Worm (Caenorhabditis elegans) whole organism, young adult: Measurements from ENCODE around the gene ran-1.

Source experiments
- B0035.1 ChIP-seq: sonication (generic microtip); optimal IDR thresholded peaks from 2 replicates; lab custom pipeline; 2016; ENCODE audit warnings: missing genetic modification characterization, mild to moderate bottlenecking, missing compliant biosample characterization, missing genotype, missing genetic modification reagents
- B0261.1 ChIP-seq: sonication (generic microtip); optimal IDR thresholded peaks from 2 replicates; lab custom pipeline; 2016; ENCODE audit warnings: mild to moderate bottlenecking, missing genetic modification characterization, moderate library complexity, missing compliant biosample characterization
- C06A6.2 ChIP-seq: fragments of 200-800 bp; sonication (Bioruptor generic); conservative IDR thresholded peaks from 2 replicates; pipeline ENCODE4 v1.3.6; 2022; ENCODE audit warnings: missing genetic modification characterization, missing compliant biosample characterization
- C17E4.6 ChIP-seq: fragments of 200-800 bp; sonication (Bioruptor generic); IDR thresholded peaks from 2 replicates; pipeline ENCODE4 v1.3.6; 2022; ENCODE audit warnings: missing genetic modification reagents, missing genetic modification characterization, missing compliant biosample characterization
- F23B12.7 ChIP-seq: sonication (generic microtip); optimal IDR thresholded peaks from 2 replicates; lab custom pipeline; 2017; ENCODE audit warnings: missing genetic modification characterization, mild to moderate bottlenecking, missing compliant biosample characterization, antibody characterized with exemption, moderate library complexity; ENCODE audit not compliant: insufficient read depth
- F33H1.4 ChIP-seq: fragments of 200-800 bp; sonication (Bioruptor generic); IDR thresholded peaks from 2 replicates; pipeline ENCODE4 v1.3.6; 2022; ENCODE audit warnings: missing genetic modification reagents, missing genetic modification characterization, missing compliant biosample characterization
- F49E8.2 ChIP-seq: sonication (generic microtip); optimal IDR thresholded peaks from 3 replicates; lab custom pipeline; 2017; ENCODE audit warnings: missing genetic modification characterization, mild to moderate bottlenecking, missing compliant biosample characterization, antibody characterized with exemption, moderate library complexity; ENCODE audit not compliant: insufficient read depth
- F57A8.1 ChIP-seq: fragments of 200-800 bp; sonication (Bioruptor generic); optimal IDR thresholded peaks from 2 replicates; lab custom pipeline; 2018; ENCODE audit warnings: mild to moderate bottlenecking, missing genetic modification characterization, moderate library complexity, missing compliant biosample characterization
- K11D2.4 ChIP-seq: fragments of 200-800 bp; sonication (Bioruptor generic); IDR thresholded peaks from 2 replicates; pipeline ENCODE4 v1.3.6; 2022; ENCODE audit warnings: missing genetic modification reagents, missing genetic modification characterization, missing compliant biosample characterization
- K12H6.12 ChIP-seq: fragments of 200-800 bp; sonication (Bioruptor generic); optimal IDR thresholded peaks from 2 replicates; lab custom pipeline; 2018; ENCODE audit warnings: mild to moderate bottlenecking, missing genetic modification characterization, missing compliant biosample characterization
- Y79H2A.3 ChIP-seq: fragments of 200-800 bp; sonication (Bioruptor generic); conservative IDR thresholded peaks from 2 replicates; pipeline ENCODE4 v1.3.6; 2022; ENCODE audit warnings: missing genetic modification reagents, missing genetic modification characterization, missing compliant biosample characterization
- Y95B8A.8 ChIP-seq: fragments of 200-800 bp; sonication (Bioruptor generic); IDR thresholded peaks from 2 replicates; pipeline ENCODE4 v1.3.6; 2022; ENCODE audit warnings: missing genetic modification reagents, missing genetic modification characterization, missing compliant biosample characterization
- aptf-2 ChIP-seq: fragments of 200-800 bp; sonication (Bioruptor generic); conservative IDR thresholded peaks from 2 replicates; pipeline ENCODE4 v1.3.6; 2022; ENCODE audit warnings: missing genetic modification reagents, missing genetic modification characterization, missing compliant biosample characterization
- athp-1 ChIP-seq: sonication (generic microtip); optimal IDR thresholded peaks from 2 replicates; lab custom pipeline; 2017; ENCODE audit warnings: mild to moderate bottlenecking, missing genetic modification characterization, missing compliant biosample characterization
- attf-3 ChIP-seq: fragments of 200-800 bp; sonication (Bioruptor generic); conservative IDR thresholded peaks from 2 replicates; pipeline ENCODE4 v1.3.6; 2022; ENCODE audit warnings: missing genetic modification reagents, missing genetic modification characterization, missing compliant biosample characterization
- cebp-1 ChIP-seq, 2 experiments: fragments of 200-800 bp in 1 of 2; sonication (Bioruptor generic) in 1 of 2; sonication (generic microtip) in 1 of 2; IDR thresholded peaks in 1 of 2; optimal IDR thresholded peaks in 1 of 2; 2 replicates each; pipeline versions ENCODE4 v1.3.6 to Lab custom; 2017 to 2022; ENCODE audit warnings: missing compliant biosample characterization in 2 of 2, missing genetic modification characterization in 2 of 2, mild to moderate bottlenecking in 1 of 2, missing genetic modification reagents in 1 of 2, moderate library complexity in 1 of 2
- cebp-2 ChIP-seq: fragments of 200-800 bp; sonication (Bioruptor generic); IDR thresholded peaks from 2 replicates; pipeline ENCODE4 v1.3.6; 2022; ENCODE audit warnings: missing genetic modification characterization, missing compliant biosample characterization
- ceh-27 ChIP-seq: fragments of 200-800 bp; sonication (Bioruptor generic); optimal IDR thresholded peaks from 2 replicates; lab custom pipeline; 2018; ENCODE audit warnings: mild to moderate bottlenecking, missing genetic modification characterization, moderate library complexity, missing compliant biosample characterization
- ceh-91 ChIP-seq: fragments of 200-800 bp; sonication (Bioruptor generic); IDR thresholded peaks from 2 replicates; pipeline ENCODE4 v1.3.6; 2022; ENCODE audit warnings: missing genetic modification reagents, missing genetic modification characterization, missing compliant biosample characterization
- dox-1 ChIP-seq: fragments of 200-800 bp; sonication (Bioruptor generic); IDR thresholded peaks from 2 replicates; pipeline ENCODE4 v1.3.6; 2022; ENCODE audit warnings: missing genetic modification reagents, missing genetic modification characterization, missing compliant biosample characterization
- efl-1 ChIP-seq: fragments of 150-350 bp; optimal IDR thresholded peaks from 2 replicates; lab custom pipeline; 2014; ENCODE audit warnings: missing biosample characterization, missing genetic modification reagents, missing genetic modification characterization
- egrh-3 ChIP-seq: fragments of 200-800 bp; sonication (Bioruptor generic); IDR thresholded peaks from 2 replicates; pipeline ENCODE4 v1.3.6; 2022; ENCODE audit warnings: missing genetic modification reagents, missing genetic modification characterization, missing compliant biosample characterization
- hlh-12 ChIP-seq: sonication (generic microtip); optimal IDR thresholded peaks from 2 replicates; lab custom pipeline; 2016; ENCODE audit warnings: missing genetic modification characterization, missing compliant biosample characterization
- hmg-1.2 ChIP-seq: fragments of 200-800 bp; sonication (Bioruptor generic); IDR thresholded peaks from 2 replicates; pipeline ENCODE4 v1.3.6; 2022; ENCODE audit warnings: missing genetic modification reagents, missing genetic modification characterization, missing compliant biosample characterization
- let-607 ChIP-seq, 2 experiments: fragments of 200-800 bp in 1 of 2; sonication (Bioruptor generic) in 1 of 2; sonication (generic microtip) in 1 of 2; optimal IDR thresholded peaks; 2 replicates each; lab custom pipeline; 2016 to 2018; ENCODE audit warnings: mild to moderate bottlenecking in 2 of 2, missing compliant biosample characterization in 2 of 2, missing genetic modification characterization in 2 of 2, moderate library complexity in 2 of 2, missing genotype in 1 of 2
- madf-3 ChIP-seq: fragments of 200-800 bp; sonication (Bioruptor generic); IDR thresholded peaks from 2 replicates; pipeline ENCODE4 v1.3.6; 2022; ENCODE audit warnings: missing genetic modification reagents, missing genetic modification characterization, missing compliant biosample characterization
- madf-6 ChIP-seq: fragments of 200-800 bp; sonication (Bioruptor generic); IDR thresholded peaks from 2 replicates; pipeline ENCODE4 v1.3.6; 2022; ENCODE audit warnings: missing genetic modification reagents, missing genetic modification characterization, missing compliant biosample characterization
- madf-8 ChIP-seq: fragments of 200-800 bp; sonication (Bioruptor generic); conservative IDR thresholded peaks from 2 replicates; pipeline ENCODE4 v1.3.6; 2022; ENCODE audit warnings: missing genetic modification reagents, missing genetic modification characterization, missing compliant biosample characterization
- mcd-1 ChIP-seq: fragments of 200-800 bp; sonication (Bioruptor generic); IDR thresholded peaks from 2 replicates; pipeline ENCODE4 v1.3.6; 2022; ENCODE audit warnings: missing genetic modification reagents, missing genetic modification characterization, missing compliant biosample characterization
- mes-4 ChIP-seq: sonication (generic microtip); optimal IDR thresholded peaks from 2 replicates; lab custom pipeline; 2016; ENCODE audit warnings: missing genotype, missing genetic modification characterization, missing compliant biosample characterization
- pbrm-1 ChIP-seq: fragments of 200-800 bp; sonication (Bioruptor generic); IDR thresholded peaks from 2 replicates; pipeline ENCODE4 v1.3.6; 2022; ENCODE audit warnings: missing genetic modification reagents, missing genetic modification characterization, missing compliant biosample characterization
- rcor-1 ChIP-seq: fragments of 200-800 bp; sonication (Bioruptor generic); IDR thresholded peaks from 2 replicates; pipeline ENCODE4 v1.3.6; 2022; ENCODE audit warnings: missing genetic modification reagents, missing genetic modification characterization, missing compliant biosample characterization
- sdz-38 ChIP-seq: sonication (generic microtip); optimal IDR thresholded peaks from 2 replicates; lab custom pipeline; 2016; ENCODE audit warnings: missing genotype, missing genetic modification characterization, missing compliant biosample characterization
- snpc-1.3 ChIP-seq: sonication (generic microtip); optimal IDR thresholded peaks from 2 replicates; lab custom pipeline; 2017; ENCODE audit warnings: missing genetic modification characterization, mild to moderate bottlenecking, missing compliant biosample characterization, antibody characterized with exemption, moderate library complexity, missing genotype, missing genetic modification reagents; ENCODE audit not compliant: insufficient read depth
- snpc-3.4 ChIP-seq: sonication (generic microtip); optimal IDR thresholded peaks from 2 replicates; lab custom pipeline; 2017; ENCODE audit warnings: missing genetic modification characterization, mild to moderate bottlenecking, missing compliant biosample characterization, antibody characterized with exemption, moderate library complexity, missing genotype, missing genetic modification reagents
- snpc-4 ChIP-seq, 5 experiments: fragments of 150-350 bp in 1 of 5; sonication (generic microtip) in 4 of 5; optimal IDR thresholded peaks; 2 replicates each; lab custom pipeline; 2014 to 2018; ENCODE audit warnings: missing genetic modification characterization in 5 of 5, missing biosample characterization in 3 of 5, antibody characterized with exemption in 2 of 5, mild to moderate bottlenecking in 2 of 5, missing compliant biosample characterization in 2 of 5, missing genotype in 2 of 5, moderate library complexity in 2 of 5, missing genetic modification reagents in 1 of 5
- tbp1 ChIP-seq: fragments of 200-800 bp; sonication (Bioruptor generic); optimal IDR thresholded peaks from 2 replicates; lab custom pipeline; 2018; ENCODE audit warnings: mild to moderate bottlenecking, missing genetic modification characterization, missing compliant biosample characterization
- tbx-9 ChIP-seq: sonication (generic microtip); optimal IDR thresholded peaks from 2 replicates; lab custom pipeline; 2016; ENCODE audit warnings: borderline replicate concordance, missing genetic modification characterization, inconsistent platforms, missing compliant biosample characterization
- tlf-1 ChIP-seq: fragments of 200-800 bp; sonication (Bioruptor generic); optimal IDR thresholded peaks from 2 replicates; lab custom pipeline; 2018; ENCODE audit warnings: mild to moderate bottlenecking, missing genetic modification characterization, missing compliant biosample characterization
- xnd-1 ChIP-seq: sonication (generic microtip); optimal IDR thresholded peaks from 2 replicates; lab custom pipeline; 2016; ENCODE audit warnings: missing genotype, missing genetic modification reagents, missing genetic modification characterization, missing compliant biosample characterization
- zfh-2 ChIP-seq: fragments of 200-800 bp; sonication (Bioruptor generic); conservative IDR thresholded peaks from 2 replicates; pipeline ENCODE4 v1.3.6; 2022; ENCODE audit warnings: missing genetic modification reagents, missing genetic modification characterization, missing compliant biosample characterization
- ztf-22 ChIP-seq: fragments of 200-800 bp; sonication (Bioruptor generic); optimal IDR thresholded peaks from 2 replicates; lab custom pipeline; 2018; ENCODE audit warnings: mild to moderate bottlenecking, missing genetic modification characterization, moderate library complexity, missing compliant biosample characterization
- ztf-26 ChIP-seq: sonication (generic microtip); optimal IDR thresholded peaks from 2 replicates; lab custom pipeline; 2017; ENCODE audit warnings: missing genetic modification characterization, missing compliant biosample characterization
- ztf-28 ChIP-seq: fragments of 200-800 bp; sonication (Bioruptor generic); IDR thresholded peaks from 2 replicates; pipeline ENCODE4 v1.3.6; 2022; ENCODE audit warnings: missing genetic modification reagents, missing genetic modification characterization, missing compliant biosample characterization

The ran-1 gene

ce11 chrIII:10747620-10748479 lies at the start of gene ran-1, which contains the start of gene dkc-1:
ran-1 (minus strand) TSS chrIII:10747728.
dkc-1 (plus strand) TSS chrIII:10748429.
- TF ChIP-seq snpc-3.4 (tag; lab: Kevin White, UChicago) (peak; percentile 91), ceh-27 (GFP tag; lab: Kevin White, UChicago) (no peak), xnd-1 (tag; lab: Kevin White, UChicago) (peak; percentile 89), mes-4 (no peak), cebp-1 (GFP tag; IDR thresholded peaks at IDR 0.05; lab: Robert Waterston, UW) (peak; percentile 58; the same call in 1 of the 2 replicates), cebp-1 (tag; optimal IDR thresholded peaks at IDR 0.05; lab: Kevin White, UChicago) (peak; percentile 90), F57A8.1 (GFP tag; lab: Kevin White, UChicago) (no peak), K12H6.12 (tag; lab: Kevin White, UChicago) (peak; percentile 63), C06A6.2 (no peak), hlh-12 (no peak), efl-1 (GFP tag; lab: Kevin White, UChicago) (peak; percentile 98), madf-8 (GFP tag; lab: Robert Waterston, UW) (peak; percentile 94), ztf-28 (peak; percentile 43; the same call in 1 of the 2 replicates), pbrm-1 (peak; percentile 80), K11D2.4 (GFP tag; lab: Robert Waterston, UW) (no peak), tlf-1 (GFP tag; lab: Kevin White, UChicago) (peak; percentile 92), Y95B8A.8 (GFP tag; lab: Robert Waterston, UW) (peak; percentile 84; the same call in 1 of the 2 replicates), B0261.1 (tag; lab: Kevin White, UChicago) (no peak), ztf-22 (GFP tag; lab: Kevin White, UChicago) (no peak), let-607 (tag; optimal IDR thresholded peaks at IDR 0.05; lab: Kevin White, UChicago) (no peak), F49E8.2 (peak; percentile 84), mcd-1 (GFP tag; lab: Robert Waterston, UW) (peak; percentile 82), ztf-26 (tag; lab: Kevin White, UChicago) (peak; percentile 38), zfh-2 (GFP tag; lab: Robert Waterston, UW) (no peak), aptf-2 (GFP tag; lab: Robert Waterston, UW) (0 out of 2 replicates have a peak, but pooled peaks have one; percentile 60), snpc-4 (GFP tag; optimal IDR thresholded peaks at IDR 0.05; lab: Kevin White, UChicago) (peak; percentile 35), snpc-4 (tag; optimal IDR thresholded peaks at IDR 0.05; lab: Kevin White, UChicago) (peak; percentile 31 to 52 (median 38)), Y79H2A.3 (0 out of 2 replicates have a peak, but pooled peaks have one; percentile 7), rcor-1 (GFP tag; lab: Robert Waterston, UW) (peak; percentile 81), dox-1 (GFP tag; lab: Robert Waterston, UW) (peak; percentile 94), attf-3 (0 out of 2 replicates have a peak, but pooled peaks have one; percentile 44), snpc-1.3 (tag; lab: Kevin White, UChicago) (peak; percentile 79), F23B12.7 (peak; percentile 58), hmg-1.2 (GFP tag; lab: Robert Waterston, UW) (peak; percentile 95), madf-3 (GFP tag; lab: Robert Waterston, UW) (peak; percentile 86), B0035.1 (tag; lab: Kevin White, UChicago) (no peak), sdz-38 (no peak), cebp-2 (GFP tag; lab: Robert Waterston, UW) (no peak), ceh-91 (GFP tag; lab: Robert Waterston, UW) (peak; percentile 95), C17E4.6 (GFP tag; lab: Robert Waterston, UW) (peak; percentile 87), tbp1 (GFP tag; lab: Kevin White, UChicago) (peak; percentile 65), madf-6 (peak; percentile 98), egrh-3 (GFP tag; lab: Robert Waterston, UW) (peak; percentile 53), tbx-9 (tag; lab: Kevin White, UChicago) (no peak), athp-1 (peak; percentile 81), F33H1.4 (GFP tag; lab: Robert Waterston, UW) (peak; percentile 84)
